Worm (Caenorhabditis elegans) whole organism, L2 larva: Measurements from ENCODE around the gene B0244.4.

ENCODE experiments used
- C34F6.9 ChIP-seq: fragments of 150-350 bp; optimal IDR thresholded peaks from 2 replicates; lab custom pipeline; 2014; ENCODE audit warnings: missing biosample characterization, missing genetic modification characterization
- F13H6.1 ChIP-seq: sonication (generic microtip); optimal IDR thresholded peaks from 2 replicates; lab custom pipeline; 2016; ENCODE audit warnings: missing genetic modification characterization, missing compliant biosample characterization
- R02D3.7 ChIP-seq: fragments of 150-350 bp; optimal IDR thresholded peaks from 2 replicates; lab custom pipeline; 2014; ENCODE audit warnings: missing biosample characterization, missing genetic modification characterization
- Y55F3AM.14 ChIP-seq: fragments of 200-800 bp; sonication (Bioruptor generic); optimal IDR thresholded peaks from 2 replicates; lab custom pipeline; 2018; ENCODE audit warnings: mild to moderate bottlenecking, missing genetic modification characterization, missing compliant biosample characterization
- blmp-1 ChIP-seq: sonication (generic microtip); optimal IDR thresholded peaks from 2 replicates; lab custom pipeline; 2017; ENCODE audit warnings: missing genetic modification characterization, mild to moderate bottlenecking, missing compliant biosample characterization, antibody characterized with exemption, moderate library complexity; ENCODE audit not compliant: insufficient read depth
- ceh-16 ChIP-seq: fragments of 150-350 bp; optimal IDR thresholded peaks from 2 replicates; lab custom pipeline; 2014; ENCODE audit warnings: missing biosample characterization, missing genetic modification characterization
- crh-2 ChIP-seq: sonication (generic microtip); optimal IDR thresholded peaks from 2 replicates; lab custom pipeline; 2017; ENCODE audit warnings: missing biosample characterization, missing genetic modification characterization
- egl-27 ChIP-seq: sonication (generic microtip); optimal IDR thresholded peaks from 3 replicates; lab custom pipeline; 2017; ENCODE audit warnings: missing biosample characterization, missing genetic modification reagents, missing genetic modification characterization
- elt-1 ChIP-seq: fragments of 150-350 bp; optimal IDR thresholded peaks from 2 replicates; lab custom pipeline; 2014; ENCODE audit warnings: missing biosample characterization, missing genetic modification characterization
- elt-3 ChIP-seq: sonication (generic microtip); optimal IDR thresholded peaks from 2 replicates; lab custom pipeline; 2017; ENCODE audit warnings: missing biosample characterization, missing genetic modification characterization
- fos-1 ChIP-seq: fragments of 150-350 bp; optimal IDR thresholded peaks from 2 replicates; lab custom pipeline; 2014; ENCODE audit warnings: missing biosample characterization, missing genetic modification characterization
- gmeb-1 ChIP-seq: fragments of 150-350 bp; optimal IDR thresholded peaks from 2 replicates; lab custom pipeline; 2014; ENCODE audit warnings: missing biosample characterization, missing genetic modification characterization
- lin-11 ChIP-seq: fragments of 150-350 bp; sonication (generic microtip); optimal IDR thresholded peaks from 2 replicates; lab custom pipeline; 2014; ENCODE audit warnings: missing biosample characterization, missing genetic modification characterization, inconsistent platforms, mixed read lengths
- lin-13 ChIP-seq: fragments of 150-350 bp; optimal IDR thresholded peaks from 2 replicates; lab custom pipeline; 2014; ENCODE audit warnings: missing biosample characterization, missing genetic modification reagents, missing genetic modification characterization
- lin-39 ChIP-seq: fragments of 150-350 bp; optimal IDR thresholded peaks from 2 replicates; lab custom pipeline; 2014; ENCODE audit warnings: missing biosample characterization, missing genetic modification reagents, missing genetic modification characterization
- lsy-2 ChIP-seq, 2 experiments: fragments of 150-350 bp in 1 of 2; sonication (generic microtip) in 1 of 2; optimal IDR thresholded peaks; 2 replicates each; lab custom pipeline; 2014 to 2017; ENCODE audit warnings: missing biosample characterization in 2 of 2, missing genetic modification characterization in 2 of 2
- mab-5 ChIP-seq: fragments of 150-350 bp; optimal IDR thresholded peaks from 2 replicates; lab custom pipeline; 2014; ENCODE audit warnings: missing biosample characterization, missing genetic modification characterization
- mbf-1 ChIP-seq: sonication (generic microtip); optimal IDR thresholded peaks from 2 replicates; lab custom pipeline; 2017; ENCODE audit warnings: missing biosample characterization, missing genetic modification characterization
- mdl-1 ChIP-seq, 2 experiments: fragments of 150-350 bp in 1 of 2; sonication (generic microtip) in 1 of 2; optimal IDR thresholded peaks; 2 replicates each; lab custom pipeline; 2017; ENCODE audit warnings: missing biosample characterization in 2 of 2, missing genetic modification characterization in 2 of 2
- nhr-10 ChIP-seq: sonication (generic microtip); optimal IDR thresholded peaks from 2 replicates; lab custom pipeline; 2017; ENCODE audit warnings: missing biosample characterization, missing genetic modification characterization
- nhr-12 ChIP-seq: fragments of 150-350 bp; optimal IDR thresholded peaks from 2 replicates; lab custom pipeline; 2014; ENCODE audit warnings: missing biosample characterization, missing genetic modification characterization
- nhr-129 ChIP-seq: fragments of 150-350 bp; optimal IDR thresholded peaks from 2 replicates; lab custom pipeline; 2014; ENCODE audit warnings: missing biosample characterization, missing genetic modification characterization
- nhr-21 ChIP-seq: fragments of 150-350 bp; optimal IDR thresholded peaks from 2 replicates; lab custom pipeline; 2014; ENCODE audit warnings: missing biosample characterization, missing genetic modification characterization
- nhr-23 ChIP-seq: fragments of 150-350 bp; optimal IDR thresholded peaks from 2 replicates; lab custom pipeline; 2014; ENCODE audit warnings: missing biosample characterization, missing genetic modification reagents, missing genetic modification characterization
- nhr-237 ChIP-seq: fragments of 150-350 bp; optimal IDR thresholded peaks from 2 replicates; lab custom pipeline; 2014; ENCODE audit warnings: missing biosample characterization, missing genetic modification characterization
- nhr-25 ChIP-seq: fragments of 150-350 bp; sonication (generic microtip); optimal IDR thresholded peaks from 3 replicates; lab custom pipeline; 2014; ENCODE audit warnings: missing biosample characterization, missing genetic modification characterization
- nhr-6 ChIP-seq: fragments of 150-350 bp; optimal IDR thresholded peaks from 2 replicates; lab custom pipeline; 2014; ENCODE audit warnings: missing biosample characterization, missing genetic modification characterization
- peb-1 ChIP-seq: fragments of 150-350 bp; optimal IDR thresholded peaks from 2 replicates; lab custom pipeline; 2014; ENCODE audit warnings: missing biosample characterization, missing genetic modification characterization
- skn-1 ChIP-seq: sonication (generic microtip); optimal IDR thresholded peaks from 2 replicates; lab custom pipeline; 2017; ENCODE audit warnings: missing biosample characterization, missing genetic modification characterization
- sma-3 ChIP-seq: sonication (generic microtip); optimal IDR thresholded peaks from 2 replicates; lab custom pipeline; 2016; ENCODE audit warnings: missing genetic modification reagents, missing genetic modification characterization, missing compliant biosample characterization
- snpc-4 ChIP-seq: fragments of 150-350 bp; optimal IDR thresholded peaks from 2 replicates; lab custom pipeline; 2014; ENCODE audit warnings: missing biosample characterization, missing genetic modification characterization
- unc-55 ChIP-seq: fragments of 150-350 bp; sonication (generic microtip); optimal IDR thresholded peaks from 3 replicates; lab custom pipeline; 2014; ENCODE audit warnings: missing biosample characterization, missing genetic modification reagents, missing genetic modification characterization
- zag-1 ChIP-seq: fragments of 150-350 bp; optimal IDR thresholded peaks from 2 replicates; lab custom pipeline; 2014; ENCODE audit warnings: missing biosample characterization, missing genetic modification characterization
- ztf-1 ChIP-seq: fragments of 200-800 bp; sonication (Bioruptor generic); conservative IDR thresholded peaks from 2 replicates; pipeline ENCODE4 v1.3.6; 2022; ENCODE audit warnings: missing genetic modification characterization, missing compliant biosample characterization

Gene B0244.4

ce11 chrIII:5743084-5743483 lies 4.2 kb upstream of the B0244.4 start, which contains the start of gene B0244.15:
Gene B0244.15 (plus strand): TSS chrIII:5743384.
- TF ChIP-seq skn-1 (tag; lab: Kevin White, UChicago) (no peak), sma-3 (GFP tag; lab: Kevin White, UChicago) (no peak), unc-55 (GFP tag; lab: Kevin White, UChicago) (no peak), F13H6.1 (tag; lab: Kevin White, UChicago) (no peak), ceh-16 (tag; lab: Kevin White, UChicago) (no peak), nhr-6 (no peak), zag-1 (no peak), nhr-237 (tag; lab: Kevin White, UChicago) (no peak), Y55F3AM.14 (GFP tag; lab: Kevin White, UChicago) (no peak)

DNA sequence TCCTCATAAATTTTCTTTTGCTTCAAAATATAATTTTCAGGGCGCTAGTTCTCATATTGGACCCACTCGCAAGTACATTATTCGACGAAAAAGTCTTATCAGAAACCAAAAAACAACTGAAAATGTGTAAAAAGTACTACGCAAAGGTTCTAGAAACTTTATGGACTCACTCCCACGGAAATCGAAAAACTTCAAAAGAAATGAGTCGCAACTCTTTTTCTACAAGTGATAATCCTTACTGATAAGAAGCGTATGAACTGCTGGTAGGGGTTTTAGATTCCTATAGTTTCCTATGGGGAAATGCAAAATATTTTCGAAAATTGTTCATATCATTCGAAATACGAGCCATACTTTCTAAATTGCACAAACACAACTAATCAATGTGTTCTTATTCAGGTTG lies 2.7 kb upstream of the B0244.4 start, which contains the start of gene B0244.5:
B0244.5 (plus strand) TSS at position 301 of the 400 bp plus-strand sequence.
- TF ChIP-seq gmeb-1 (tag; lab: Kevin White, UChicago) = no peak
- TF ChIP-seq peb-1 (tag; lab: Kevin White, UChicago) = no peak
- TF ChIP-seq fos-1 = peak; percentile 4
- TF ChIP-seq nhr-237 (tag; lab: Kevin White, UChicago) = no peak
- TF ChIP-seq mab-5 = no peak
- no peak for TF ChIP-seq nhr-25
- TF ChIP-seq nhr-6 = no peak

DNA sequence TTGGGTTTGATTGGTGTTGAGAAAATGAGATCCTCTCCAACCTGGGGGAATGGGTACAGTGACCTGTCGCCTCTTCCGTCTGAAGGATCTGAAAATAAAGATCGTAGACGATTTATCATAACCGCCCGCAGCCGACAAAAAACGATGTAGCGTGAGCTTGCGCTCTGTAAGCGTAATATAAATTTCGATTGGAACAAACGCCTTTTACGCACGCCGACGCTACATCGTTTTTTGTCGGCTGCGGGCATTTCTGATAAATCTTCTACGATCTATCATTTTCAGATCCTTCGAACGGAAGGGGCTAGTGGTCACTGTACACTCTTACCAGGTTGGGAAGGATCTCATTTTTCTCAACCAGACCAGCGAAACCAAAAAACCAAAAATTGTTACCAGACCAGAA lies 1.1 kb downstream of the B0244.4 start:
- TF ChIP-seq unc-55 (GFP tag; lab: Kevin White, UChicago) (no peak), ztf-1 (GFP tag; lab: Robert Waterston, UW) (no peak), zag-1 (no peak), elt-1 (tag; lab: Kevin White, UChicago) (no peak), nhr-23 (tag; lab: Kevin White, UChicago) (no peak), F13H6.1 (tag; lab: Kevin White, UChicago) (no peak), lin-39 (no peak), C34F6.9 (tag; lab: Kevin White, UChicago) (no peak), mab-5 (no peak), nhr-6 (no peak), blmp-1 (tag; lab: Kevin White, UChicago) (no peak), crh-2 (tag; lab: Kevin White, UChicago) (no peak), elt-3 (tag; lab: Kevin White, UChicago) (no peak)

- TF ChIP-seq mdl-1 (tag; optimal IDR thresholded peaks at IDR 0.05; lab: Kevin White, UChicago) (no peak), blmp-1 (tag; lab: Kevin White, UChicago) (no peak), lin-13 (GFP tag; lab: Kevin White, UChicago) (no peak), Y55F3AM.14 (GFP tag; lab: Kevin White, UChicago) (no peak), lsy-2 (tag; optimal IDR thresholded peaks at IDR 0.05; lab: Kevin White, UChicago) (no peak), snpc-4 (tag; lab: Kevin White, UChicago) (no peak), nhr-21 (tag; lab: Kevin White, UChicago) (no peak)
Measured at ce11 chrIII:5750503-5750902, 3.2 kb downstream of the B0244.4 start.

ce11 chrIII:5755204-5755603 lies 7.9 kb downstream of the B0244.4 start, which contains the start of gene ida-1:
Gene ida-1 (plus strand): TSS chrIII:5755539.
- TF ChIP-seq nhr-6 (no peak), ceh-16 (tag; lab: Kevin White, UChicago) (no peak), F13H6.1 (tag; lab: Kevin White, UChicago) (no peak), C34F6.9 (tag; lab: Kevin White, UChicago) (peak; percentile 76), lin-39 (no peak), egl-27 (tag; lab: Kevin White, UChicago) (peak; percentile 14), mab-5 (peak; percentile 8), zag-1 (peak; percentile 47), blmp-1 (tag; lab: Kevin White, UChicago) (no peak), R02D3.7 (no peak), nhr-129 (tag; lab: Kevin White, UChicago) (peak; percentile 37), ztf-1 (GFP tag; lab: Robert Waterston, UW) (no peak), nhr-12 (tag; lab: Kevin White, UChicago) (no peak), lin-11 (tag; lab: Kevin White, UChicago) (peak; percentile 8), nhr-23 (tag; lab: Kevin White, UChicago) (no peak), unc-55 (GFP tag; lab: Kevin White, UChicago) (peak; percentile 91), elt-3 (tag; lab: Kevin White, UChicago) (no peak), mbf-1 (no peak), nhr-10 (tag; lab: Kevin White, UChicago) (no peak), crh-2 (tag; lab: Kevin White, UChicago) (peak; percentile 32), nhr-21 (tag; lab: Kevin White, UChicago) (peak; percentile 18), lsy-2 (tag; optimal IDR thresholded peaks at IDR 0.05; lab: Kevin White, UChicago) (peak; percentile 6 to 64)
